Fruit fly (Drosophila melanogaster): Measurements from ENCODE around the gene Reph.

Reph gene

DNA sequence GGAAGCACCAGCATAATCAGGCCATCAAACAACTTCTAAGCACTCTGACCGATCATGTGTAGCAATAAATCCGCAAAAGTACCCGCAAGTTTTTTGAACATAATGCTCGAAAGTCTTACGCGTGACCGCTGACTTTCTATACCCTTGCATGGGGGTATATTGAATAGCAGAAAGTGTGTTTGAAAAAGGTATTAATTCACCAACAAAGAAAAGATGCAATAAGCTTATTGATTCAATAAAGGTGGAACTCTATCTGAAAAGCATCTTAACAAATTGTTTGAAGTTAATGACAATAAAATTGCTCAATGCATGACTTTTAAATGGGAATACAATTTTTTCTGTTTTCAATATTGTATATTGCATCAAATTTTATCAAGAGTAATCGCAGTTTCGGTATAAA lies 28.3 kb downstream of the Reph start:
- TF ChIP-seq fd96Ca (GFP tag; IDR thresholded peaks at IDR 0.05) (no peak), CG8159 (tag; optimal IDR thresholded peaks at IDR 0.05) (no peak), CG4496 (GFP tag; IDR thresholded peaks at IDR 0.05) (no peak), CG17806 (tag; optimal IDR thresholded peaks at IDR 0.05) (no peak), CG8301 (tag; optimal IDR thresholded peaks at IDR 0.05) (no peak), D1 (tag; optimal IDR thresholded peaks at IDR 0.05) (no peak), Snoo (tag; optimal IDR thresholded peaks at IDR 0.05) (no peak), CG14655 (GFP tag; optimal IDR thresholded peaks at IDR 0.05) (no peak), CG10348 (GFP tag; IDR thresholded peaks at IDR 0.05) (no peak), CG12605 (GFP tag; IDR thresholded peaks at IDR 0.05) (no peak), Ets98B (GFP tag; IDR thresholded peaks at IDR 0.05) (no peak), rn (GFP tag; IDR thresholded peaks at IDR 0.05) (no peak), CG34367 (tag; optimal IDR thresholded peaks at IDR 0.05) (no peak), CG15710 (tag; optimal IDR thresholded peaks at IDR 0.05) (no peak), CG9948 (tag; optimal IDR thresholded peaks at IDR 0.05) (no peak), CG32121 (GFP tag; IDR thresholded peaks at IDR 0.05) (no peak), Pif1B (GFP tag; optimal IDR thresholded peaks at IDR 0.05) (no peak), EcR (GFP tag; optimal IDR thresholded peaks at IDR 0.05) (no peak)

DNA sequence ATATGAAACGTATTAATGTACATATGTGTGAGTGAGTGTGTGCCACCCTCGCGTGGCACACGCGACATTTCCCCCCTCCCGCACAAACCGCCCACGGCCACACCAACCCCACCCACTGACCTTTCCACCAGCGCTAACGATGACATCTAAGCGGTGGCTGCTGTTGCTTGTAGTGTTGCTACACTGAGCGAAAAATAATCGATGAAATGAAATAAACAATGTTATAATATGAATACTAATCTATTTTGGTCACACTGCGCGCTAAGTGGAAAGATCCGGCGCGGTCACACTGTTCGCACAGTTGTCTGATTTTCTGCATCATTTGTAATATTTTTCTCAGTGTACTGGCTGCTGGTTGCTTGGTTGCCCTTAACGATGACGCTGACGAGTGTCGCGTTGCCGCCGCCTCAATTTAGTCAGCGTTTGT lies 28.9 kb downstream of the Reph start:
- TF ChIP-seq CG32121 (GFP tag; IDR thresholded peaks at IDR 0.05), result no peak
- TF ChIP-seq Snoo (tag; optimal IDR thresholded peaks at IDR 0.05), result peak; percentile 45
- peak; percentile 8 for TF ChIP-seq CG13204 (GFP tag; optimal IDR thresholded peaks at IDR 0.05)
- peak; percentile 63 for TF ChIP-seq CG15710 (tag; optimal IDR thresholded peaks at IDR 0.05)
- 0 out of 2 replicates have a peak, but pooled peaks have one; percentile 29 for TF ChIP-seq rn (GFP tag; IDR thresholded peaks at IDR 0.05)
- peak; percentile 66 for TF ChIP-seq CG8159 (tag; optimal IDR thresholded peaks at IDR 0.05)
- TF ChIP-seq Ets98B (GFP tag; IDR thresholded peaks at IDR 0.05), result peak; percentile 47
- peak; percentile 55 for TF ChIP-seq Pif1A (GFP tag; optimal IDR thresholded peaks at IDR 0.05)
- 0 out of 2 replicates have a peak, but pooled peaks have one; percentile 10 for TF ChIP-seq CG12605 (GFP tag; IDR thresholded peaks at IDR 0.05)
- TF ChIP-seq CG10348 (GFP tag; IDR thresholded peaks at IDR 0.05), result no peak
- peak; percentile 1 for TF ChIP-seq gl (tag; optimal IDR thresholded peaks at IDR 0.05)
- TF ChIP-seq EcR (GFP tag; optimal IDR thresholded peaks at IDR 0.05), result no peak
- no peak for TF ChIP-seq CG4496 (GFP tag; IDR thresholded peaks at IDR 0.05)
- TF ChIP-seq CG14655 (GFP tag; optimal IDR thresholded peaks at IDR 0.05), result peak; percentile 60
- peak; percentile 68 for TF ChIP-seq CG34367 (tag; optimal IDR thresholded peaks at IDR 0.05)
- TF ChIP-seq Pif1B (GFP tag; optimal IDR thresholded peaks at IDR 0.05), result peak; percentile 50
- no peak for TF ChIP-seq D1 (tag; optimal IDR thresholded peaks at IDR 0.05)
- TF ChIP-seq CG8301 (tag; optimal IDR thresholded peaks at IDR 0.05), result peak; percentile 47
- peak; percentile 46 for TF ChIP-seq CG9948 (tag; optimal IDR thresholded peaks at IDR 0.05)
- peak; percentile 61 for TF ChIP-seq CG17806 (tag; optimal IDR thresholded peaks at IDR 0.05)
- TF ChIP-seq fd96Ca (GFP tag; IDR thresholded peaks at IDR 0.05), result peak; percentile 70

DNA sequence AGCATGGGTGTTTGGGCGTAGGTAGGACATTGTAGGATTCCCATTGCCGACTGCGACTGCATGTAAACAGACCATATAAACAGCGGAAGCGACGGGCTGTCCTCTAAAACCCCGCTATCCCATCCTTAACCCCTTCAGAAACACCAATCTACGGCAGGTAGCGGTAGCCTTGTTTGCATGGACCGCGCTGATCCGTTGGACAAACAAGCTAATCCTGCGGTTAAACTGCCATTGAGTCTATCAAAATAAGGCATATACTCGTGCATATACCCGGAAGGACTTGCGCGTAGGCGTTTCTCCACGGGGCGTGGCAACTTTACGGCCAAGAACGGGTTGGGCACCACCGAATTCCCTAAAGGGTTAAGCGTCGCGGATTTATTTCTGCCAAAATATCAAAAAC lies 30.6 kb downstream of the Reph start:
- TF ChIP-seq CG13204 (GFP tag; optimal IDR thresholded peaks at IDR 0.05) (no peak), CG15710 (tag; optimal IDR thresholded peaks at IDR 0.05) (no peak), D1 (tag; optimal IDR thresholded peaks at IDR 0.05) (no peak), CG14655 (GFP tag; optimal IDR thresholded peaks at IDR 0.05) (no peak), Pif1A (GFP tag; optimal IDR thresholded peaks at IDR 0.05) (no peak), CG10348 (GFP tag; IDR thresholded peaks at IDR 0.05) (no peak), gl (tag; optimal IDR thresholded peaks at IDR 0.05) (no peak), fd96Ca (GFP tag; IDR thresholded peaks at IDR 0.05) (no peak), Snoo (tag; optimal IDR thresholded peaks at IDR 0.05) (no peak), Pif1B (GFP tag; optimal IDR thresholded peaks at IDR 0.05) (no peak)

DNA sequence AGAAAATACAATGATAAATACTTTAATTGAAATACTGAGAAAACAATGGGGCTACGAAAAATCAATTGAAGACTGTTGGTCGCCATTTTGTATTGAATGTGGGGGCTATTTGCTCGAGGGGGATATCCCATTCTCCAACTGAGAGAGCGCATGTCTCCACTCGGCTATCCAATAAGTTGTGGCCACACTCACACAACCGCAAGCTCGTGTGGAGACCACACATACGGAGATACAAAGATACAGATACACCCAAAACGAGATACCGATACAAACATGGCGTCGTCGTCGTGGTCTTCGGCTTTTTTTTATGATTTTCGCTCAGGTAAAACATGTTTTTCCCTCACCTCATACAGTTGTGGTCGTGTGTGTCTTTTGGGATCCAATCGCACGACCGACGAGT lies 31.9 kb downstream of the Reph start:
- TF ChIP-seq Pif1A (GFP tag; optimal IDR thresholded peaks at IDR 0.05) (no peak), Ets98B (GFP tag; IDR thresholded peaks at IDR 0.05) (peak; percentile 15; the same call in 1 of the 2 replicates), fd96Ca (GFP tag; IDR thresholded peaks at IDR 0.05) (0 out of 3 replicates have a peak, but pooled peaks have one; percentile 27)

DNA sequence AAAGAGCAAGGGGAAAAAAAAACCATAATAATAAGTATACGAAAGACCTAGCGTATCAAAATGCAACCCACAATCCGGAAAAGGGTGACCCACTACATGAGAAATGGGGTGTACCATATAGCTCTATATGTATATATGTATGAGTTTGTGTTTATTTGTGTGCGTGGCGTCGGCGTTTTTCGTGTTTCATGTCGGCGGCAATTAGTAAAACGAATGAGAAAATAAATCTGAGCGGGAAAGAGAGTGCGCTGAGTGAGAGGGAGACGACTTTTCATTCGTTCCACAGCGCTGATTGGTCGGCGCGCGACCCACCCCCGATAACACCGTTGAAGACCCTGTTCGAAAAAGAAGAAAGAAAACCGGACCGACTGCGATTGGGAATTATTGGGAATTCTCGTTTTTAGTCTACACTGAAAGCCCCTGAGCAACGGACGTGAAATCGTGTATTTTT lies 33.1 kb downstream of the Reph start, which contains the start of gene slp2:
Gene slp2 (plus strand): TSS at position 401 of the 451 bp plus-strand sequence.
- TF ChIP-seq CG9948 (tag; optimal IDR thresholded peaks at IDR 0.05) (no peak), CG15710 (tag; optimal IDR thresholded peaks at IDR 0.05) (no peak), CG4496 (GFP tag; IDR thresholded peaks at IDR 0.05) (no peak), fd96Ca (GFP tag; IDR thresholded peaks at IDR 0.05) (no peak), CG10348 (GFP tag; IDR thresholded peaks at IDR 0.05) (no peak), Pif1B (GFP tag; optimal IDR thresholded peaks at IDR 0.05) (no peak), CG8159 (tag; optimal IDR thresholded peaks at IDR 0.05) (peak; percentile 34), EcR (GFP tag; optimal IDR thresholded peaks at IDR 0.05) (no peak), CG32121 (GFP tag; IDR thresholded peaks at IDR 0.05) (peak; percentile 28; the same call in 1 of the 2 replicates), rn (GFP tag; IDR thresholded peaks at IDR 0.05) (no peak)

DNA sequence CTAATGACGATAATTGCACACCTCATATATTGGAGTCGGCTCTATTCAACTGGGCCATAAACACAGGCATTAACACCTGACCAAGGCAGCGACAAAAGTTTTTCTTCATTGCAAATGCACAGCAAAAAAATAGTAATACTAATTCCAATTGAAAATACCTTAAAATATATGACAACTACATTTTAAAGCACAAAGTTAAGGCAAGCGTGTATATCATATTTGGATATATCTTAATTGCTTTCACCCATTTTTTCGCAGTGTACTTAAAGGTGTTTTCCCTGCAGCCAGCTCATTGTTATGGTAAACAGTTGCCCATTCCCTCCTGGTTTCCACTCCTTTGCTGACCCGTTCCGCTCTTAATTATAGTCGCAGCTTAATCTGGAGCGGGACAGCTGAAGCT lies 37.6 kb downstream of the Reph start:
- TF ChIP-seq CG15710 (tag; optimal IDR thresholded peaks at IDR 0.05) (peak; percentile 27), CG34367 (tag; optimal IDR thresholded peaks at IDR 0.05) (peak; percentile 1), CG8159 (tag; optimal IDR thresholded peaks at IDR 0.05) (peak; percentile 28), CG10348 (GFP tag; IDR thresholded peaks at IDR 0.05) (no peak), gl (tag; optimal IDR thresholded peaks at IDR 0.05) (no peak), EcR (GFP tag; optimal IDR thresholded peaks at IDR 0.05) (no peak), CG9948 (tag; optimal IDR thresholded peaks at IDR 0.05) (peak; percentile 12), CG17806 (tag; optimal IDR thresholded peaks at IDR 0.05) (peak; percentile 10), CG13204 (GFP tag; optimal IDR thresholded peaks at IDR 0.05) (no peak)
